Fruit fly (Drosophila melanogaster) whole organism, embryonic: ENCODE data around the gene alpha-PheRS.
A peak's percentile ranks its signal among the peaks of the same experiment; 100 is the strongest.

Experiments
- Adf1 ChIP-seq: fragments of 200-800 bp; sonication (Bioruptor generic); IDR thresholded peaks from 2 replicates; pipeline ENCODE4 v1.3.6; 2022; ENCODE audit warnings: missing biosample characterization, missing genetic modification characterization
- CG10147 ChIP-seq: fragments of 200-800 bp; sonication (Bioruptor generic); optimal IDR thresholded peaks from 2 replicates; lab custom pipeline; 2019; ENCODE audit warnings: missing biosample characterization, mild to moderate bottlenecking, missing genetic modification characterization, moderate library complexity
- CG11504 ChIP-seq: fragments of 200-800 bp; sonication (Bioruptor generic); optimal IDR thresholded peaks from 3 replicates; lab custom pipeline; 2019; ENCODE audit warnings: missing biosample characterization, mild to moderate bottlenecking, missing genetic modification characterization, moderate library complexity
- CG12942 ChIP-seq: fragments of 200-800 bp; sonication (Bioruptor generic); optimal IDR thresholded peaks from 3 replicates; lab custom pipeline; 2016; ENCODE audit warnings: missing biosample characterization, missing genetic modification characterization
- CG13123 ChIP-seq: fragments of 200-800 bp; sonication (Bioruptor generic); optimal IDR thresholded peaks from 2 replicates; lab custom pipeline; 2016; ENCODE audit warnings: missing biosample characterization, missing genetic modification characterization
- CG14050 ChIP-seq: fragments of 200-800 bp; sonication (Bioruptor generic); IDR thresholded peaks from 3 replicates; pipeline ENCODE4 v1.3.6; 2022; ENCODE audit warnings: missing biosample characterization, missing genetic modification characterization
- CG14860 ChIP-seq: fragments of 200-800 bp; sonication (Bioruptor generic); IDR thresholded peaks from 3 replicates; pipeline ENCODE4 v1.3.6; 2022; ENCODE audit warnings: missing biosample characterization, missing genetic modification characterization; ENCODE audit not compliant: partially characterized antibody
- CG15011 ChIP-seq: fragments of 200-800 bp; sonication (Bioruptor generic); optimal IDR thresholded peaks from 3 replicates; lab custom pipeline; 2018; ENCODE audit warnings: missing biosample characterization, mild to moderate bottlenecking, missing genetic modification characterization
- CG18011 ChIP-seq: fragments of 200-800 bp; sonication (Bioruptor generic); optimal IDR thresholded peaks from 2 replicates; lab custom pipeline; 2017; ENCODE audit warnings: missing biosample characterization, missing genetic modification characterization, mild to moderate bottlenecking, moderate library complexity, missing genotype
- CG2129 ChIP-seq: fragments of 200-800 bp; sonication (Bioruptor generic); IDR thresholded peaks from 2 replicates; pipeline ENCODE4 v1.3.6; 2022; ENCODE audit warnings: missing biosample characterization, missing genetic modification characterization; ENCODE audit not compliant: partially characterized antibody
- CG2199 ChIP-seq: fragments of 200-800 bp; sonication (Bioruptor generic); IDR thresholded peaks from 3 replicates; pipeline ENCODE4 v1.3.6; 2022; ENCODE audit warnings: missing biosample characterization, missing genetic modification characterization
- CG4730 ChIP-seq: fragments of 200-800 bp; sonication (Bioruptor generic); IDR thresholded peaks from 2 replicates; pipeline ENCODE4 v1.3.6; 2022; ENCODE audit warnings: missing biosample characterization, missing genetic modification characterization
- CG5245 ChIP-seq: fragments of 200-800 bp; sonication (Bioruptor generic); optimal IDR thresholded peaks from 3 replicates; lab custom pipeline; 2016; ENCODE audit warnings: missing biosample characterization, missing genetic modification characterization
- CG8359 ChIP-seq: fragments of 200-800 bp; sonication (Bioruptor generic); optimal IDR thresholded peaks from 2 replicates; lab custom pipeline; 2017; ENCODE audit warnings: missing biosample characterization, mild to moderate bottlenecking, missing genetic modification characterization, borderline replicate concordance
- CG8924 ChIP-seq: fragments of 200-800 bp; optimal IDR thresholded peaks from 3 replicates; lab custom pipeline; 2019; ENCODE audit warnings: missing biosample characterization, mild to moderate bottlenecking, missing genetic modification characterization, moderate library complexity
- CG8944 ChIP-seq: fragments of 200-800 bp; sonication (Bioruptor generic); optimal IDR thresholded peaks from 3 replicates; lab custom pipeline; 2016; ENCODE audit warnings: missing biosample characterization, missing genetic modification characterization
- CG9932 ChIP-seq: fragments of 200-800 bp; sonication (Bioruptor generic); IDR thresholded peaks from 2 replicates; pipeline ENCODE4 v1.3.6; 2022; ENCODE audit warnings: missing biosample characterization, missing genetic modification characterization
- CHES-1-like ChIP-seq: fragments of 200-800 bp; sonication (Bioruptor generic); optimal IDR thresholded peaks from 2 replicates; lab custom pipeline; 2016; ENCODE audit warnings: missing biosample characterization, missing genetic modification characterization
- CoRest ChIP-seq: fragments of 200-800 bp; sonication (Bioruptor generic); optimal IDR thresholded peaks from 3 replicates; lab custom pipeline; 2018; ENCODE audit warnings: missing biosample characterization, mild to moderate bottlenecking, missing genetic modification characterization, moderate library complexity
- Dfd ChIP-seq, 2 experiments: fragments of >200 bp; optimal IDR thresholded peaks; 2 replicates each; lab custom pipeline; 2017; ENCODE audit warnings: missing biosample characterization in 2 of 2, missing genetic modification characterization in 2 of 2
- Elba2 ChIP-seq: fragments of 200-800 bp; sonication (Bioruptor generic); optimal IDR thresholded peaks from 3 replicates; lab custom pipeline; 2016; ENCODE audit warnings: missing biosample characterization, missing genetic modification characterization
- HLH54F ChIP-seq: fragments of 200-800 bp; sonication (Bioruptor generic); optimal IDR thresholded peaks from 3 replicates; lab custom pipeline; 2016; ENCODE audit warnings: missing biosample characterization, missing genetic modification characterization
- HmgZ ChIP-seq: fragments of 200-800 bp; sonication (Bioruptor generic); optimal IDR thresholded peaks from 2 replicates; lab custom pipeline; 2018; ENCODE audit warnings: missing biosample characterization, mild to moderate bottlenecking, missing genetic modification characterization
- Hr51 ChIP-seq, 2 experiments: fragments of 200-800 bp; sonication (Bioruptor generic); optimal IDR thresholded peaks; 2 replicates in 1 of 2; 3 replicates in 1 of 2; lab custom pipeline; 2016 to 2018; ENCODE audit warnings: missing biosample characterization in 2 of 2, missing genetic modification characterization in 2 of 2, mild to moderate bottlenecking in 1 of 2, moderate library complexity in 1 of 2
- Hsf ChIP-seq: fragments of 200-800 bp; sonication (Bioruptor generic); optimal IDR thresholded peaks from 3 replicates; lab custom pipeline; 2016; ENCODE audit warnings: missing biosample characterization, missing genetic modification characterization
- NC2β ChIP-seq: fragments of 200-800 bp; sonication (Bioruptor generic); optimal IDR thresholded peaks from 2 replicates; lab custom pipeline; 2016; ENCODE audit warnings: missing biosample characterization, missing genetic modification characterization
- Neu2 ChIP-seq: fragments of 200-800 bp; sonication (Bioruptor generic); optimal IDR thresholded peaks from 3 replicates; lab custom pipeline; 2016; ENCODE audit warnings: missing biosample characterization, missing genetic modification characterization, borderline replicate concordance
- Nf-YA ChIP-seq: fragments of 200-800 bp; sonication (Bioruptor generic); IDR thresholded peaks from 2 replicates; pipeline ENCODE4 v1.3.6; 2022; ENCODE audit warnings: missing biosample characterization, missing genetic modification characterization
- Nf-YB ChIP-seq: fragments of 200-800 bp; sonication (Bioruptor generic); optimal IDR thresholded peaks from 3 replicates; lab custom pipeline; 2019; ENCODE audit warnings: missing biosample characterization, mild to moderate bottlenecking, missing genetic modification characterization, moderate library complexity
- Side ChIP-seq: fragments of 200-800 bp; sonication (Bioruptor generic); optimal IDR thresholded peaks from 2 replicates; lab custom pipeline; 2016; ENCODE audit warnings: missing biosample characterization, missing genetic modification characterization
- aop ChIP-seq: fragments of 200-800 bp; sonication (Bioruptor generic); IDR thresholded peaks from 2 replicates; pipeline ENCODE4 v1.3.6; 2022; ENCODE audit warnings: missing biosample characterization, missing genetic modification characterization
- chinmo ChIP-seq: fragments of 200-800 bp; sonication (Bioruptor generic); IDR thresholded peaks from 4 replicates; pipeline ENCODE4 v1.3.6; 2022; ENCODE audit warnings: missing biosample characterization, missing genetic modification characterization; ENCODE audit not compliant: partially characterized antibody
- ci ChIP-seq: fragments of 200-800 bp; sonication (Bioruptor generic); IDR thresholded peaks from 3 replicates; pipeline ENCODE4 v1.3.6; 2022; ENCODE audit warnings: missing biosample characterization, missing genetic modification characterization
- corto ChIP-seq: fragments of 200-800 bp; sonication (Bioruptor generic); optimal IDR thresholded peaks from 2 replicates; lab custom pipeline; 2016; ENCODE audit warnings: missing biosample characterization, mild to moderate bottlenecking, missing genetic modification characterization, moderate library complexity
- croc ChIP-seq: fragments of 200-800 bp; sonication (Bioruptor generic); conservative IDR thresholded peaks from 3 replicates; pipeline ENCODE4 v1.3.6; 2022; ENCODE audit warnings: missing biosample characterization, missing genetic modification characterization
- da ChIP-seq: fragments of 200-800 bp; sonication (Bioruptor generic); optimal IDR thresholded peaks from 2 replicates; lab custom pipeline; 2016; ENCODE audit warnings: missing biosample characterization, missing genetic modification characterization
- eve ChIP-seq, 2 experiments: fragments of >200 bp; optimal IDR thresholded peaks; 2 replicates each; lab custom pipeline; 2017; ENCODE audit warnings: missing biosample characterization in 2 of 2, missing genetic modification characterization in 2 of 2
- eyg ChIP-seq: fragments of 200-800 bp; sonication (Bioruptor generic); optimal IDR thresholded peaks from 3 replicates; lab custom pipeline; 2016; ENCODE audit warnings: missing biosample characterization, missing genetic modification characterization
- gcm ChIP-seq: fragments of 200-800 bp; sonication (Bioruptor generic); optimal IDR thresholded peaks from 2 replicates; lab custom pipeline; 2019; ENCODE audit warnings: missing biosample characterization, mild to moderate bottlenecking, missing genetic modification characterization, moderate library complexity
- gt ChIP-seq: fragments of 200-800 bp; sonication (Bioruptor generic); IDR thresholded peaks from 2 replicates; pipeline ENCODE4 v1.3.6; 2022; ENCODE audit warnings: missing biosample characterization, missing genetic modification characterization
- ind ChIP-seq: fragments of 200-800 bp; sonication (Bioruptor generic); optimal IDR thresholded peaks from 3 replicates; lab custom pipeline; 2016; ENCODE audit warnings: missing biosample characterization, missing genetic modification characterization
- insv ChIP-seq, 2 experiments: fragments of 200-800 bp; sonication (Bioruptor generic); optimal IDR thresholded peaks; 3 replicates each; lab custom pipeline; 2016 to 2018; ENCODE audit warnings: missing biosample characterization in 2 of 2, missing genetic modification characterization in 2 of 2
- maf-S ChIP-seq: fragments of 200-800 bp; sonication (Bioruptor generic); optimal IDR thresholded peaks from 2 replicates; lab custom pipeline; 2016; ENCODE audit warnings: missing biosample characterization, missing genetic modification characterization
- otp ChIP-seq: fragments of 200-800 bp; sonication (Bioruptor generic); IDR thresholded peaks from 3 replicates; pipeline ENCODE4, ENCODE4 v1.3.6; 2022; ENCODE audit warnings: missing biosample characterization, missing genetic modification characterization
- pan ChIP-seq, 4 experiments: fragments of >200 bp in 3 of 4; fragments of 200-800 bp in 1 of 4; sonication (Bioruptor generic) in 1 of 4; optimal IDR thresholded peaks in 3 of 4; IDR thresholded peaks in 1 of 4; 2 replicates each; pipeline versions ENCODE4 v1.3.6 to Lab custom; 2017 to 2022; ENCODE audit warnings: missing biosample characterization in 2 of 4, missing genetic modification characterization in 2 of 4, mixed read lengths in 1 of 4
- rib ChIP-seq: fragments of 200-800 bp; sonication (Bioruptor generic); IDR thresholded peaks from 2 replicates; pipeline ENCODE4 v1.3.6; 2022; ENCODE audit warnings: missing biosample characterization, missing genetic modification characterization
- sd ChIP-seq: fragments of 200-800 bp; sonication (Bioruptor generic); optimal IDR thresholded peaks from 3 replicates; lab custom pipeline; 2018; ENCODE audit warnings: missing biosample characterization, mild to moderate bottlenecking, missing genetic modification characterization, moderate library complexity
- tx ChIP-seq: fragments of 200-800 bp; sonication (Bioruptor generic); optimal IDR thresholded peaks from 2 replicates; lab custom pipeline; 2016; ENCODE audit warnings: missing biosample characterization, missing genetic modification characterization
- zf30C ChIP-seq: fragments of 200-800 bp; sonication (Bioruptor generic); optimal IDR thresholded peaks from 3 replicates; lab custom pipeline; 2018; ENCODE audit warnings: missing biosample characterization, mild to moderate bottlenecking, missing genetic modification characterization

alpha-PheRS gene

DNA sequence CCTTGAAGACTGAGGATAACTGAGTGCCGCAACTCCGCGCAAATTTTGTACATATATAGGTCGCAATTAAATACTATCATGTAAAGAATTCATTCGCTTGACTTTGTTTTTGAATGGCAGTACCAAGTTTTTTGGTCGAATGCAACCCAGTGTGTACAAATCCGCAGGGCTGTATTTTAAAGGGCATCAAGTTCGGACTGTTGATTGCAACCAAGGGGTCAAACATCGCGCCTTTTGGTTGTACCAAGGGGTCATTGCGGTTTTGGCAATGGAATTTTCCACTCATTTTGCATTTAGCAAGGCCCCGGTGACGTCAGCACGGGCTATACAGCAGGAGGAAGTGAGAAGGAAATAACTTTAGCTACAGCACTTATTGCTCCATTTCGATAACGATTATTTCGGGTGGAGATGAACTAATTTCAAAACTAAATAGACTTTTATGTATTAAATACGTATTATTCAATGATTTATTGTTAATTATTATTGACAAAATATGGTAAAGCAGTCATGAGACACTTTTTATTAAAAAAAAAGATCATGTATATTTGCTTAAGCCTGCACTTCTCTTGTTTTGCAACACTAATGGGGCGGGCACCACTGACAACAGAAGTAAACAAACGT lies 13.6 kb downstream of the alpha-PheRS start, which contains the start of gene CG10958 (continued):
- TF ChIP-seq CG14860 (GFP tag; lab: Robert Waterston, UW) (no peak), CG10147 (GFP tag; lab: Kevin White, UChicago) (peak; percentile 11), corto (no peak), CG12942 (GFP tag; lab: Kevin White, UChicago) (peak; percentile 56), aop (GFP tag; lab: Robert Waterston, UW) (no peak), gt (GFP tag; lab: Robert Waterston, UW) (no peak), maf-S (GFP tag; lab: Kevin White, UChicago) (peak; percentile 4), NC2β (GFP tag; lab: Kevin White, UChicago) (no peak), HLH54F (GFP tag; lab: Kevin White, UChicago) (peak; percentile 34), CG2199 (GFP tag; lab: Robert Waterston, UW) (no peak), CG9932 (GFP tag; lab: Robert Waterston, UW) (peak; percentile 69), Hsf (GFP tag; lab: Kevin White, UChicago) (peak; percentile 47), CHES-1-like (no peak), chinmo (GFP tag; lab: Robert Waterston, UW) (no peak), gcm (GFP tag; lab: Kevin White, UChicago) (peak; percentile 39), pan (optimal IDR thresholded peaks at IDR 0.05; lab: Kevin White, UChicago) (no peak), pan (GFP tag; optimal IDR thresholded peaks at IDR 0.05 in 1 of 2, IDR thresholded peaks at IDR 0.05 in 1 of 2) (peak in 1 of 2 experiments; percentile 58), ci (GFP tag; lab: Robert Waterston, UW) (0 out of 3 replicates have a peak, but pooled peaks have one; percentile 37), CG5245 (peak; percentile 58), HmgZ (tag; lab: Kevin White, UChicago) (peak; percentile 39), Nf-YA (no peak), Dfd (GFP tag; optimal IDR thresholded peaks at IDR 0.05; lab: Kevin White, UChicago) (no peak), CoRest (peak; percentile 37), CG11504 (no peak), Nf-YB (GFP tag; lab: Kevin White, UChicago) (peak; percentile 11), CG13123 (GFP tag; lab: Kevin White, UChicago) (peak; percentile 21), Neu2 (GFP tag; lab: Kevin White, UChicago) (no peak), rib (no peak; the same call in 1 of the 2 replicates), tx (GFP tag; lab: Kevin White, UChicago) (no peak), zf30C (no peak), CG14050 (0 out of 3 replicates have a peak, but pooled peaks have one; percentile 13), CG8924 (tag; lab: Kevin White, UChicago) (peak; percentile 51), Adf1 (GFP tag; lab: Robert Waterston, UW) (peak; percentile 37; the same call in 1 of the 2 replicates), CG18011 (GFP tag; lab: Kevin White, UChicago) (peak; percentile 60), CG8944 (GFP tag; lab: Kevin White, UChicago) (no peak), croc (GFP tag; lab: Robert Waterston, UW) (no peak), CG4730 (GFP tag; lab: Robert Waterston, UW) (no peak), Side (GFP tag; lab: Kevin White, UChicago) (no peak), CG2129 (GFP tag; lab: Robert Waterston, UW) (no peak), Elba2 (GFP tag; lab: Kevin White, UChicago) (no peak), sd (tag; lab: Kevin White, UChicago) (peak; percentile 36), Hr51 (GFP tag; optimal IDR thresholded peaks at IDR 0.05; lab: Kevin White, UChicago) (peak in 1 of 2 experiments; percentile 60), insv (GFP tag; optimal IDR thresholded peaks at IDR 0.05; lab: Kevin White, UChicago) (peak in 1 of 2 experiments; percentile 42), otp (GFP tag; lab: Robert Waterston, UW) (no peak), da (GFP tag; lab: Kevin White, UChicago) (no peak), CG15011 (GFP tag; lab: Kevin White, UChicago) (no peak), eve (GFP tag; optimal IDR thresholded peaks at IDR 0.05; lab: Kevin White, UChicago) (no peak), CG8359 (GFP tag; lab: Kevin White, UChicago) (no peak), eyg (GFP tag; lab: Kevin White, UChicago) (no peak), ind (GFP tag; lab: Kevin White, UChicago) (peak; percentile 62)
